Worm (Caenorhabditis elegans) whole organism, early embryonic: ENCODE measurements around the gene haly-1.

Experiments
- B0310.2 ChIP-seq: sonication (generic microtip); optimal IDR thresholded peaks from 2 replicates; lab custom pipeline; 2016; ENCODE audit warnings: mild to moderate bottlenecking, missing genetic modification characterization, missing compliant biosample characterization
- F13C5.2 ChIP-seq: sonication (generic microtip); optimal IDR thresholded peaks from 2 replicates; lab custom pipeline; 2017; ENCODE audit warnings: mild to moderate bottlenecking, missing genetic modification characterization, inconsistent platforms, missing compliant biosample characterization
- aly-1 ChIP-seq: sonication (generic microtip); optimal IDR thresholded peaks from 2 replicates; lab custom pipeline; 2016; ENCODE audit warnings: missing genetic modification characterization, missing compliant biosample characterization
- ama-1 ChIP-seq: fragments of 150-350 bp; optimal IDR thresholded peaks from 2 replicates; lab custom pipeline; 2014
- ceh-13 ChIP-seq: fragments of 200-800 bp; sonication (Bioruptor generic); optimal IDR thresholded peaks from 2 replicates; lab custom pipeline; 2018; ENCODE audit warnings: mild to moderate bottlenecking, missing genetic modification characterization, missing compliant biosample characterization
- ceh-36 ChIP-seq: sonication (generic microtip); optimal IDR thresholded peaks from 2 replicates; lab custom pipeline; 2016; ENCODE audit warnings: missing genetic modification characterization, inconsistent platforms, missing compliant biosample characterization
- ets-7 ChIP-seq: sonication (generic microtip); optimal IDR thresholded peaks from 2 replicates; lab custom pipeline; 2016; ENCODE audit warnings: missing genotype, missing genetic modification characterization, missing compliant biosample characterization
- flt-1 ChIP-seq: fragments of 200-800 bp; sonication (Bioruptor generic); IDR thresholded peaks from 2 replicates; pipeline ENCODE4 v1.3.6; 2022; ENCODE audit warnings: missing genetic modification characterization, missing compliant biosample characterization
- hmbx-1 ChIP-seq: sonication (generic microtip); optimal IDR thresholded peaks from 2 replicates; lab custom pipeline; 2016; ENCODE audit warnings: mild to moderate bottlenecking, missing genetic modification characterization, missing compliant biosample characterization
- hmg-4 ChIP-seq: fragments of 200-800 bp; sonication (Bioruptor generic); optimal IDR thresholded peaks from 2 replicates; lab custom pipeline; 2018; ENCODE audit warnings: mild to moderate bottlenecking, missing genetic modification characterization, missing compliant biosample characterization
- hnd-1 ChIP-seq: sonication (generic microtip); optimal IDR thresholded peaks from 2 replicates; lab custom pipeline; 2016; ENCODE audit warnings: missing genetic modification characterization, missing compliant biosample characterization
- pes-1 ChIP-seq: fragments of 200-800 bp; sonication (Bioruptor generic); IDR thresholded peaks from 2 replicates; pipeline ENCODE4 v1.3.6; 2022; ENCODE audit warnings: missing genetic modification reagents, missing genetic modification characterization, missing compliant biosample characterization
- scrt-1 ChIP-seq: fragments of 200-800 bp; sonication (Bioruptor generic); IDR thresholded peaks from 2 replicates; pipeline ENCODE4 v1.3.6; 2022; ENCODE audit warnings: missing genetic modification characterization, missing compliant biosample characterization
- sea-1 ChIP-seq: fragments of 200-800 bp; sonication (Bioruptor generic); conservative IDR thresholded peaks from 2 replicates; pipeline ENCODE4 v1.3.6; 2022; ENCODE audit warnings: missing genetic modification characterization, missing compliant biosample characterization
- tbx-11 ChIP-seq: fragments of 200-800 bp; sonication (Bioruptor generic); IDR thresholded peaks from 2 replicates; pipeline ENCODE4 v1.3.6; 2022; ENCODE audit warnings: missing genetic modification characterization, missing compliant biosample characterization
- tbx-37 ChIP-seq: fragments of 200-800 bp; sonication (Bioruptor generic); conservative IDR thresholded peaks from 2 replicates; pipeline ENCODE4 v1.3.6; 2022; ENCODE audit warnings: missing genetic modification reagents, missing genetic modification characterization, missing compliant biosample characterization
- tra-4 ChIP-seq: sonication (generic microtip); optimal IDR thresholded peaks from 2 replicates; lab custom pipeline; 2017; ENCODE audit warnings: missing genetic modification characterization, missing compliant biosample characterization

haly-1 gene

DNA sequence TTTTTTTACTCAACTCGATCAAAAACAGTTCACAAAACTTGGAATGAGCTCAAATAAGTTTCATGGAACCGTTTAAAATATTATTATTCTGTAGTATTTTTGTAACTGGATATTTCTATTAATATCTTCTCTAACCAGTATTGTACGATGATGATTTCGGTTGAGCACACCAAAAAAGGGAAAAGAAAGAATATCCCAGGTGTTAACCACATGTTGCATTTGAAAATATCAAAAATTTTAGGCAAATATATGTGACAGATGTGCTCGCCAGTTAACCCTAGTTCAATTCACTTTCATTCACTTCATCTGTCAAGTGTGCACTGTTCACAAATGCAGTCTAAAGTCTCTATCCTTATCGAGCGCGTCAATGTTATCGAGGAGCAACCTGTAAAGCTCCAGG is 5.4 kb downstream of the haly-1 start, which contains the start of gene F47B10.4:
Gene F47B10.4 (plus strand): TSS at position 301 of the 400 bp plus-strand sequence.
- no peak for TF ChIP-seq scrt-1 (GFP tag; lab: Robert Waterston, UW)
- no peak for TF ChIP-seq B0310.2
- no peak for TF ChIP-seq hnd-1
- no peak for TF ChIP-seq hmg-4 (GFP tag; lab: Kevin White, UChicago)
- TF ChIP-seq tra-4 (tag; lab: Kevin White, UChicago) = no peak
- no peak for TF ChIP-seq hmbx-1 (tag; lab: Kevin White, UChicago)
- no peak for TF ChIP-seq tbx-11
- no peak for TF ChIP-seq sea-1 (GFP tag; lab: Robert Waterston, UW)
- no peak for TF ChIP-seq ceh-13 (GFP tag; lab: Kevin White, UChicago)
- no peak for TF ChIP-seq ama-1 (lab: Kevin White, UChicago)
- TF ChIP-seq tbx-37 (GFP tag; lab: Robert Waterston, UW) = no peak
- no peak for TF ChIP-seq ets-7 (tag; lab: Kevin White, UChicago)
- no peak for TF ChIP-seq F13C5.2 (tag; lab: Kevin White, UChicago)
- no peak for TF ChIP-seq flt-1 (GFP tag; lab: Robert Waterston, UW)
- no peak for TF ChIP-seq ceh-36
- TF ChIP-seq aly-1 (tag; lab: Kevin White, UChicago) = no peak
- TF ChIP-seq pes-1 (GFP tag; lab: Robert Waterston, UW) = no peak

- TF ChIP-seq ceh-36 (no peak), tbx-37 (GFP tag; lab: Robert Waterston, UW) (no peak), scrt-1 (GFP tag; lab: Robert Waterston, UW) (no peak), ceh-13 (GFP tag; lab: Kevin White, UChicago) (no peak), flt-1 (GFP tag; lab: Robert Waterston, UW) (no peak), pes-1 (GFP tag; lab: Robert Waterston, UW) (no peak), tra-4 (tag; lab: Kevin White, UChicago) (no peak), hnd-1 (no peak), hmbx-1 (tag; lab: Kevin White, UChicago) (no peak), sea-1 (GFP tag; lab: Robert Waterston, UW) (no peak), B0310.2 (no peak), F13C5.2 (tag; lab: Kevin White, UChicago) (no peak)
These were observed 5.9 kb downstream of the haly-1 start, which contains the start of gene F47B10.5 for ce11 chrX:10890456-10890855. F47B10.5 (minus strand) TSS chrX:10890556.

DNA sequence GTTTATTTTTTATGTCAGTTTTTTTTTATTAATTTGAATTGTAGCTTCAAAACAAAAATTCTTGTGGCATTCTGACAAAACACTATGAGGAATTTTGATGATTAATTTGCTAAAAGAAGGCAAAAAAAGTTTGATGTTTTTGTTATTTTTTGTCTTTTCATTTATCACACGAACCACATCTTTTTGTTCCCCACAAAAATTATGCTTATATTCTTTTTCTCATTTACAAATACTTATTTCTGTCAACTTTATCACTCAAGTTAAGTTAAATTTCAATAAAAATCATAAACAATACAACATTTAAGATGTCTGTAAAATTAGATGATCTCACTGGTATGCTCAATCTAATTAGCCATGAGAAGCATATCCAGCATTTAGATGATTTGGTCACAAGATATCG is 8.2 kb downstream of the haly-1 start, which contains the start of gene F47B10.6:
Gene F47B10.6 (plus strand): TSS at position 301 of the 400 bp plus-strand sequence.
- TF ChIP-seq hmbx-1 (tag; lab: Kevin White, UChicago) = no peak
- TF ChIP-seq hnd-1 = no peak
- TF ChIP-seq ceh-13 (GFP tag; lab: Kevin White, UChicago) = no peak
- TF ChIP-seq tra-4 (tag; lab: Kevin White, UChicago) = no peak
- no peak for TF ChIP-seq aly-1 (tag; lab: Kevin White, UChicago)
- no peak for TF ChIP-seq B0310.2
- no peak for TF ChIP-seq ama-1 (lab: Kevin White, UChicago)
- no peak for TF ChIP-seq ceh-36
- no peak for TF ChIP-seq hmg-4 (GFP tag; lab: Kevin White, UChicago)
- no peak for TF ChIP-seq ets-7 (tag; lab: Kevin White, UChicago)
- no peak for TF ChIP-seq tbx-37 (GFP tag; lab: Robert Waterston, UW)
- no peak for TF ChIP-seq scrt-1 (GFP tag; lab: Robert Waterston, UW)
- TF ChIP-seq flt-1 (GFP tag; lab: Robert Waterston, UW) = no peak
- TF ChIP-seq pes-1 (GFP tag; lab: Robert Waterston, UW) = no peak
- no peak for TF ChIP-seq sea-1 (GFP tag; lab: Robert Waterston, UW)
- TF ChIP-seq tbx-11 = no peak
- no peak for TF ChIP-seq F13C5.2 (tag; lab: Kevin White, UChicago)

DNA sequence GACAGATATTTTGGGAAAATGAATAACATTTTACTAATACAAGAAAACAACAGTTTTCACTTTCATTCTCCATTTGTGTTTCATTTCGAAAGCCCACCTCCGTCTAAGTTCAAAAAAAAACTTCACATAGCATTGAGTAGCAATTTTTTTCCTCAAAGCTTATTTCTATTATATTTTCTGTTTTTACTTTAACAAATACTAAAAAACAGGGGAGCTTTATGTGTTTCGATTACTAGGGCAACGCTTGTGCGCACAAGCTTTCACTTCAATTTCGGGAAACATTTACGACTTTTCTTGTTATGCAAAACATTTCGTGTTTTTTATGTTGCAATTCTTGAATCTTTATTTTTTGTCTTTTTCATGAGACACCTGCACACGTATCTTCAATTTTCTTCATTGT is 10.5 kb downstream of the haly-1 start, which contains the start of gene T21E8.5:
Gene T21E8.5 (plus strand): TSS at position 301 of the 400 bp plus-strand sequence.
- TF ChIP-seq hmg-4 (GFP tag; lab: Kevin White, UChicago) = no peak
- TF ChIP-seq ceh-13 (GFP tag; lab: Kevin White, UChicago) = no peak
- TF ChIP-seq tbx-11 = no peak
- no peak for TF ChIP-seq B0310.2
- no peak for TF ChIP-seq aly-1 (tag; lab: Kevin White, UChicago)
- TF ChIP-seq pes-1 (GFP tag; lab: Robert Waterston, UW) = no peak

- no peak for TF ChIP-seq tbx-11
- no peak for TF ChIP-seq F13C5.2 (tag; lab: Kevin White, UChicago)
- no peak for TF ChIP-seq B0310.2
- no peak for TF ChIP-seq ceh-13 (GFP tag; lab: Kevin White, UChicago)
- TF ChIP-seq tbx-37 (GFP tag; lab: Robert Waterston, UW) = no peak
- no peak for TF ChIP-seq aly-1 (tag; lab: Kevin White, UChicago)
- TF ChIP-seq pes-1 (GFP tag; lab: Robert Waterston, UW) = no peak
- TF ChIP-seq flt-1 (GFP tag; lab: Robert Waterston, UW) = no peak
- no peak for TF ChIP-seq hmg-4 (GFP tag; lab: Kevin White, UChicago)
- no peak for TF ChIP-seq hmbx-1 (tag; lab: Kevin White, UChicago)
- TF ChIP-seq scrt-1 (GFP tag; lab: Robert Waterston, UW) = no peak
- TF ChIP-seq ceh-36 = no peak
- TF ChIP-seq hnd-1 = no peak
- TF ChIP-seq tra-4 (tag; lab: Kevin White, UChicago) = no peak
- no peak for TF ChIP-seq sea-1 (GFP tag; lab: Robert Waterston, UW)
- TF ChIP-seq ets-7 (tag; lab: Kevin White, UChicago) = no peak
- no peak for TF ChIP-seq ama-1 (lab: Kevin White, UChicago)
These were observed 13.2 kb downstream of the haly-1 start, which contains the start of gene T21E8.7 for ce11 chrX:10883203-10883602. T21E8.7 (plus strand) TSS chrX:10883503.

ce11 chrX:10881984-10882383 is 14.4 kb downstream of the haly-1 start, which contains the start of gene T21E8.6:
T21E8.6 (plus strand) TSS chrX:10882284.
- no peak for TF ChIP-seq hmg-4 (GFP tag; lab: Kevin White, UChicago)
- no peak for TF ChIP-seq tra-4 (tag; lab: Kevin White, UChicago)
- no peak for TF ChIP-seq tbx-37 (GFP tag; lab: Robert Waterston, UW)
- no peak for TF ChIP-seq scrt-1 (GFP tag; lab: Robert Waterston, UW)
- TF ChIP-seq sea-1 (GFP tag; lab: Robert Waterston, UW) = no peak
- no peak for TF ChIP-seq hmbx-1 (tag; lab: Kevin White, UChicago)
- TF ChIP-seq B0310.2 = no peak
- TF ChIP-seq flt-1 (GFP tag; lab: Robert Waterston, UW) = no peak
- no peak for TF ChIP-seq ama-1 (lab: Kevin White, UChicago)
- no peak for TF ChIP-seq hnd-1
- TF ChIP-seq F13C5.2 (tag; lab: Kevin White, UChicago) = no peak
- no peak for TF ChIP-seq tbx-11
- no peak for TF ChIP-seq aly-1 (tag; lab: Kevin White, UChicago)
- TF ChIP-seq ets-7 (tag; lab: Kevin White, UChicago) = no peak
- TF ChIP-seq pes-1 (GFP tag; lab: Robert Waterston, UW) = no peak
- no peak for TF ChIP-seq ceh-36
